Fruit fly (Drosophila melanogaster) whole organism, embryonic: Measurements from ENCODE around the gene CG5986.

Experiments
- Atf3 ChIP-seq: fragments of 200-800 bp; sonication (Bioruptor generic); optimal IDR thresholded peaks from 3 replicates; lab custom pipeline; 2016; ENCODE audit warnings: missing biosample characterization, missing genetic modification characterization
- CG10321 ChIP-seq: fragments of 200-800 bp; sonication (Bioruptor generic); IDR thresholded peaks from 2 replicates; pipeline ENCODE4 v1.3.6; 2022; ENCODE audit warnings: missing biosample characterization, missing genetic modification characterization
- CG13123 ChIP-seq: fragments of 200-800 bp; sonication (Bioruptor generic); optimal IDR thresholded peaks from 2 replicates; lab custom pipeline; 2016; ENCODE audit warnings: missing biosample characterization, missing genetic modification characterization
- CG13287 ChIP-seq: fragments of 200-800 bp; sonication (Bioruptor generic); IDR thresholded peaks from 2 replicates; pipeline ENCODE4 v1.3.6; 2022; ENCODE audit warnings: missing biosample characterization, missing genetic modification characterization; ENCODE audit not compliant: partially characterized antibody
- CG13296 ChIP-seq: fragments of 200-800 bp; sonication (Bioruptor generic); optimal IDR thresholded peaks from 3 replicates; lab custom pipeline; 2018; ENCODE audit warnings: missing biosample characterization, mild to moderate bottlenecking, missing genetic modification characterization
- CG15011 ChIP-seq: fragments of 200-800 bp; sonication (Bioruptor generic); optimal IDR thresholded peaks from 3 replicates; lab custom pipeline; 2018; ENCODE audit warnings: missing biosample characterization, mild to moderate bottlenecking, missing genetic modification characterization
- CG15601 ChIP-seq: fragments of 200-800 bp; sonication (Bioruptor generic); optimal IDR thresholded peaks from 3 replicates; lab custom pipeline; 2019; ENCODE audit warnings: missing biosample characterization, mild to moderate bottlenecking, missing genetic modification characterization, moderate library complexity
- CG17361 ChIP-seq: fragments of 200-800 bp; sonication (Bioruptor generic); IDR thresholded peaks from 3 replicates; pipeline ENCODE4 v1.3.6; 2022; ENCODE audit warnings: missing biosample characterization, missing genetic modification characterization
- CG17802 ChIP-seq: fragments of 200-800 bp; sonication (Bioruptor generic); optimal IDR thresholded peaks from 2 replicates; lab custom pipeline; 2018; ENCODE audit warnings: missing biosample characterization, mild to moderate bottlenecking, missing genetic modification characterization, moderate library complexity
- CG17829 ChIP-seq: fragments of 200-800 bp; optimal IDR thresholded peaks from 2 replicates; lab custom pipeline; 2019; ENCODE audit warnings: missing biosample characterization, mild to moderate bottlenecking, missing genetic modification characterization, moderate library complexity
- CG2889 ChIP-seq: fragments of 200-800 bp; sonication (Bioruptor generic); IDR thresholded peaks from 3 replicates; pipeline ENCODE4 v1.3.6; 2022; ENCODE audit warnings: missing biosample characterization, missing genetic modification characterization
- CG3065 ChIP-seq: fragments of 200-800 bp; sonication (Bioruptor generic); optimal IDR thresholded peaks from 2 replicates; lab custom pipeline; 2016; ENCODE audit warnings: missing biosample characterization, missing genetic modification characterization
- CG31388 ChIP-seq: fragments of 200-800 bp; sonication (Bioruptor generic); optimal IDR thresholded peaks from 2 replicates; lab custom pipeline; 2016; ENCODE audit warnings: missing biosample characterization, missing genetic modification characterization
- CG32767 ChIP-seq: fragments of 200-800 bp; sonication (Bioruptor generic); IDR thresholded peaks from 2 replicates; pipeline ENCODE4 v1.3.6; 2022; ENCODE audit warnings: missing biosample characterization, missing genetic modification characterization
- CG3407 ChIP-seq: fragments of 200-800 bp; sonication (Bioruptor generic); optimal IDR thresholded peaks from 2 replicates; lab custom pipeline; 2018; ENCODE audit warnings: missing biosample characterization, mild to moderate bottlenecking, missing genetic modification characterization
- CG3838 ChIP-seq: fragments of 200-800 bp; sonication (Bioruptor generic); optimal IDR thresholded peaks from 3 replicates; lab custom pipeline; 2016; ENCODE audit warnings: missing biosample characterization, missing genetic modification characterization
- CG42726 ChIP-seq: fragments of 200-800 bp; sonication (Bioruptor generic); IDR thresholded peaks from 2 replicates; pipeline ENCODE4 v1.3.6; 2022; ENCODE audit warnings: missing biosample characterization, missing genetic modification characterization; ENCODE audit not compliant: partially characterized antibody
- CG5245 ChIP-seq: fragments of 200-800 bp; sonication (Bioruptor generic); optimal IDR thresholded peaks from 3 replicates; lab custom pipeline; 2016; ENCODE audit warnings: missing biosample characterization, missing genetic modification characterization
- CG6765 ChIP-seq: fragments of 200-800 bp; sonication (Bioruptor generic); optimal IDR thresholded peaks from 3 replicates; lab custom pipeline; 2017; ENCODE audit warnings: missing biosample characterization, mild to moderate bottlenecking, missing genetic modification characterization
- CG7372 ChIP-seq: fragments of 200-800 bp; sonication (Bioruptor generic); IDR thresholded peaks from 2 replicates; pipeline ENCODE4 v1.3.6; 2022; ENCODE audit warnings: missing biosample characterization, missing genetic modification characterization
- CG7839 ChIP-seq: fragments of 200-800 bp; sonication (Bioruptor generic); optimal IDR thresholded peaks from 3 replicates; lab custom pipeline; 2018; ENCODE audit warnings: missing biosample characterization, mild to moderate bottlenecking, missing genetic modification characterization, moderate library complexity
- CG9609 ChIP-seq: fragments of 200-800 bp; sonication (Bioruptor generic); optimal IDR thresholded peaks from 3 replicates; lab custom pipeline; 2016; ENCODE audit warnings: missing biosample characterization, missing genetic modification characterization
- Dbx ChIP-seq: fragments of 200-800 bp; sonication (Bioruptor generic); IDR thresholded peaks from 3 replicates; pipeline ENCODE4 v1.3.6; 2022; ENCODE audit warnings: missing biosample characterization, missing genetic modification characterization
- Dip3 ChIP-seq: fragments of 200-800 bp; sonication (Bioruptor generic); optimal IDR thresholded peaks from 3 replicates; lab custom pipeline; 2016; ENCODE audit warnings: missing biosample characterization, missing genetic modification characterization
- Eip74EF ChIP-seq, 2 experiments: fragments of 200-800 bp in 1 of 2; fragments of >200 bp in 1 of 2; sonication (Bioruptor generic) in 1 of 2; optimal IDR thresholded peaks; 2 replicates each; lab custom pipeline; 2017 to 2019; ENCODE audit warnings: missing biosample characterization in 2 of 2, missing genetic modification characterization in 2 of 2, mild to moderate bottlenecking in 1 of 2, moderate library complexity in 1 of 2
- H15 ChIP-seq: fragments of 200-800 bp; sonication (Bioruptor generic); IDR thresholded peaks from 3 replicates; pipeline ENCODE4 v1.3.6; 2022; ENCODE audit warnings: missing biosample characterization, missing genetic modification characterization
- HLH54F ChIP-seq: fragments of 200-800 bp; sonication (Bioruptor generic); optimal IDR thresholded peaks from 3 replicates; lab custom pipeline; 2016; ENCODE audit warnings: missing biosample characterization, missing genetic modification characterization
- Hmx ChIP-seq: fragments of 200-800 bp; sonication (Bioruptor generic); optimal IDR thresholded peaks from 2 replicates; lab custom pipeline; 2016; ENCODE audit warnings: missing biosample characterization, missing genetic modification characterization
- Hr3 ChIP-seq: fragments of 200-800 bp; sonication (Bioruptor generic); optimal IDR thresholded peaks from 3 replicates; lab custom pipeline; 2016; ENCODE audit warnings: missing biosample characterization, missing genetic modification characterization
- Med ChIP-seq: fragments of 200-800 bp; sonication (Bioruptor generic); peaks from one replicate; lab custom pipeline; 2016; ENCODE audit warnings: missing biosample characterization, missing genetic modification characterization, mild to moderate bottlenecking, inconsistent platforms, moderate library complexity
- Rx ChIP-seq: fragments of 200-800 bp; sonication (Bioruptor generic); IDR thresholded peaks from 2 replicates; pipeline ENCODE4 v1.3.6; 2022; ENCODE audit warnings: missing biosample characterization, missing genetic modification characterization
- Scr ChIP-seq: fragments of 200-800 bp; sonication (Bioruptor generic); IDR thresholded peaks from 2 replicates; pipeline ENCODE4 v1.3.6; 2022; ENCODE audit warnings: missing biosample characterization, missing genetic modification characterization; ENCODE audit not compliant: partially characterized antibody
- YL-1 ChIP-seq: fragments of 200-800 bp; sonication (Bioruptor generic); optimal IDR thresholded peaks from 3 replicates; lab custom pipeline; 2017; ENCODE audit warnings: missing biosample characterization, mild to moderate bottlenecking, missing genetic modification characterization
- ac ChIP-seq: fragments of 200-800 bp; sonication (Bioruptor generic); optimal IDR thresholded peaks from 3 replicates; lab custom pipeline; 2017; ENCODE audit warnings: missing biosample characterization, mild to moderate bottlenecking, missing genetic modification characterization
- bigmax ChIP-seq: fragments of 200-800 bp; sonication (Bioruptor generic); optimal IDR thresholded peaks from 2 replicates; lab custom pipeline; 2018; ENCODE audit warnings: missing biosample characterization, mild to moderate bottlenecking, missing genetic modification characterization
- ci ChIP-seq: fragments of 200-800 bp; sonication (Bioruptor generic); IDR thresholded peaks from 3 replicates; pipeline ENCODE4 v1.3.6; 2022; ENCODE audit warnings: missing biosample characterization, missing genetic modification characterization
- crol ChIP-seq: fragments of 200-800 bp; sonication (Bioruptor generic); IDR thresholded peaks from 2 replicates; pipeline ENCODE4 v1.3.6; 2022; ENCODE audit warnings: missing biosample characterization, missing genetic modification characterization
- cwo ChIP-seq: fragments of 200-800 bp; sonication (Bioruptor generic); optimal IDR thresholded peaks from 3 replicates; lab custom pipeline; 2017; ENCODE audit warnings: missing biosample characterization, missing genetic modification characterization, mild to moderate bottlenecking, moderate library complexity, missing genetic modification reagents
- fd3F ChIP-seq: fragments of 200-800 bp; sonication (Bioruptor generic); optimal IDR thresholded peaks from 2 replicates; lab custom pipeline; 2018; ENCODE audit warnings: missing biosample characterization, mild to moderate bottlenecking, missing genetic modification characterization, moderate library complexity
- fd64A ChIP-seq: fragments of 200-800 bp; sonication (Bioruptor generic); optimal IDR thresholded peaks from 3 replicates; lab custom pipeline; 2018; ENCODE audit warnings: missing biosample characterization, mild to moderate bottlenecking, missing genetic modification characterization
- gcm ChIP-seq: fragments of 200-800 bp; sonication (Bioruptor generic); optimal IDR thresholded peaks from 2 replicates; lab custom pipeline; 2019; ENCODE audit warnings: missing biosample characterization, mild to moderate bottlenecking, missing genetic modification characterization, moderate library complexity
- jing ChIP-seq: fragments of 200-800 bp; sonication (Bioruptor generic); optimal IDR thresholded peaks from 2 replicates; lab custom pipeline; 2018; ENCODE audit warnings: missing biosample characterization, mild to moderate bottlenecking, missing genetic modification characterization
- jumu ChIP-seq: fragments of 200-800 bp; sonication (Bioruptor generic); optimal IDR thresholded peaks from 3 replicates; lab custom pipeline; 2016; ENCODE audit warnings: missing biosample characterization, missing genetic modification characterization
- lmd ChIP-seq: fragments of 200-800 bp; sonication (Bioruptor generic); IDR thresholded peaks from 2 replicates; pipeline ENCODE4 v1.3.6; 2022; ENCODE audit warnings: missing biosample characterization, missing genetic modification characterization
- nerfin-2 ChIP-seq: fragments of 200-800 bp; sonication (Bioruptor generic); IDR thresholded peaks from 2 replicates; pipeline ENCODE4 v1.3.6; 2022; ENCODE audit warnings: missing biosample characterization, missing genetic modification characterization; ENCODE audit not compliant: partially characterized antibody
- pan ChIP-seq, 4 experiments: fragments of >200 bp in 3 of 4; fragments of 200-800 bp in 1 of 4; sonication (Bioruptor generic) in 1 of 4; optimal IDR thresholded peaks in 3 of 4; IDR thresholded peaks in 1 of 4; 2 replicates each; pipeline versions ENCODE4 v1.3.6 to Lab custom; 2017 to 2022; ENCODE audit warnings: missing biosample characterization in 2 of 4, missing genetic modification characterization in 2 of 4, mixed read lengths in 1 of 4
- sob ChIP-seq: fragments of 200-800 bp; sonication (Bioruptor generic); IDR thresholded peaks from 2 replicates; pipeline ENCODE4 v1.3.6; 2022; ENCODE audit warnings: missing biosample characterization, missing genetic modification characterization
- ssp ChIP-seq: fragments of 200-800 bp; sonication (Bioruptor generic); IDR thresholded peaks from 2 replicates; pipeline ENCODE4 v1.3.6; 2022; ENCODE audit warnings: missing biosample characterization, missing genetic modification characterization
- vfl ChIP-seq: fragments of 200-800 bp; sonication (Bioruptor generic); optimal IDR thresholded peaks from 2 replicates; lab custom pipeline; 2016; ENCODE audit warnings: missing biosample characterization, missing genetic modification characterization

CG5986 gene

DNA sequence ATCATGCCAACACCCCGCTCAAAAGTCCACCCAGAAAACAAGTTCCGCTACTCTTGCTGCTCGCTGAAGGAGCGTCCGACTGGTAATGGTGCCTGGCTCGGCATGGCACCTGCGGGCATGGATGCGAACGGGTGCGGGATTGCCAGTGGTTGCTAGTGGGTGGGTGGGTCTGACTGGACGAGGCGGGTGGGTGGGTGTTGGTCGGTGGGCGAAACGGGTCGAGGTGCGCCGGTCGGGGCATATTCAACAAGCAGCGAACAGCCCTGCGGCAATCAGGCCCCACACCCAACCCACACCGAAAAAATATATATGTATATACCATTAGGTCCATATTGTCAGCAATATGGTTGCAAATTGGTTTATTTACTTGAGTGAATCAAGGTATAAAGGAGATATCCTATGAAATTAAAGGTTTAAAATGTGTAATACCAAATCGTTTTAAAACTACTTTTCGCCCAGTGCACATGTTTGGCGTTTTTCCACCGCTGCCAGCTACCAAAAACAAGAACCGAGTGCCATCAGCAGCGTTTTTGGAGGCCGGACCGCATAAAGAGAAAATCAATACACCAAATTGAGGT lies 36.9 kb upstream of the CG5986 start (continued):
- TF ChIP-seq CG9609 (GFP tag; lab: Kevin White, UChicago) = no peak
- no peak for TF ChIP-seq bigmax (GFP tag; lab: Kevin White, UChicago)
- no peak for TF ChIP-seq CG13287 (GFP tag; lab: Robert Waterston, UW)
- 0 out of 3 replicates have a peak, but pooled peaks have one; percentile 53 for TF ChIP-seq CG2889 (GFP tag; lab: Robert Waterston, UW)
- TF ChIP-seq Rx (GFP tag; lab: Robert Waterston, UW) = no peak
- peak; percentile 56 for TF ChIP-seq CG17829 (tag; lab: Kevin White, UChicago)
- no peak for TF ChIP-seq Scr (GFP tag; lab: Robert Waterston, UW)
- TF ChIP-seq Eip74EF (GFP tag; optimal IDR thresholded peaks at IDR 0.05; lab: Kevin White, UChicago) = peak in 1 of 2 experiments; percentile 36
- TF ChIP-seq CG7839 (tag; lab: Kevin White, UChicago) = peak; percentile 72
- no peak for TF ChIP-seq pan (optimal IDR thresholded peaks at IDR 0.05; lab: Kevin White, UChicago)
- TF ChIP-seq pan (GFP tag; optimal IDR thresholded peaks at IDR 0.05 in 1 of 2, IDR thresholded peaks at IDR 0.05 in 1 of 2) = peak in 1 of 2 experiments; percentile 76
- TF ChIP-seq CG5245 (GFP tag; lab: Kevin White, UChicago) = peak; percentile 4
- no peak for TF ChIP-seq CG3838 (GFP tag; lab: Kevin White, UChicago)
- TF ChIP-seq CG15011 (GFP tag; lab: Kevin White, UChicago) = peak; percentile 25
- peak; percentile 79 for TF ChIP-seq ci
- TF ChIP-seq Dip3 (GFP tag; lab: Kevin White, UChicago) = no peak
- peak; percentile 61 for TF ChIP-seq CG17361 (GFP tag; lab: Robert Waterston, UW)
- TF ChIP-seq CG32767 (GFP tag; lab: Robert Waterston, UW) = peak; percentile 76
- TF ChIP-seq HLH54F (GFP tag; lab: Kevin White, UChicago) = no peak
- TF ChIP-seq CG15601 (tag; lab: Kevin White, UChicago) = peak; percentile 10
- TF ChIP-seq Atf3 (GFP tag; lab: Kevin White, UChicago) = no peak
- TF ChIP-seq CG10321 (GFP tag; lab: Robert Waterston, UW) = no peak
- TF ChIP-seq Dbx (GFP tag; lab: Robert Waterston, UW) = peak; percentile 83
- TF ChIP-seq H15 (GFP tag; lab: Robert Waterston, UW) = peak; percentile 47; the same call in 1 of the 3 replicates
- TF ChIP-seq nerfin-2 (GFP tag; lab: Robert Waterston, UW) = no peak
- TF ChIP-seq CG17802 = no peak
- TF ChIP-seq CG3065 = no peak
- peak; percentile 57 for TF ChIP-seq cwo (GFP tag; lab: Kevin White, UChicago)
- peak; percentile 53; the same call in 1 of the 2 replicates for TF ChIP-seq CG7372 (GFP tag; lab: Robert Waterston, UW)
- TF ChIP-seq Hmx (GFP tag; lab: Kevin White, UChicago) = no peak
- TF ChIP-seq ssp (GFP tag; lab: Robert Waterston, UW) = peak; percentile 44; the same call in 1 of the 2 replicates
- TF ChIP-seq CG13123 (GFP tag; lab: Kevin White, UChicago) = no peak
- no peak for TF ChIP-seq ac (GFP tag; lab: Kevin White, UChicago)
- peak; percentile 66 for TF ChIP-seq crol (GFP tag; lab: Robert Waterston, UW)
- peak; percentile 12 for TF ChIP-seq jing (GFP tag; lab: Kevin White, UChicago)
- TF ChIP-seq vfl = no peak
- no peak for TF ChIP-seq CG31388 (GFP tag; lab: Kevin White, UChicago)
- peak; percentile 49 for TF ChIP-seq Hr3 (GFP tag; lab: Kevin White, UChicago)
- peak; percentile 88 for TF ChIP-seq Med (GFP tag; lab: Kevin White, UChicago)
- TF ChIP-seq CG3407 (GFP tag; lab: Kevin White, UChicago) = peak; percentile 35
- TF ChIP-seq CG6765 (GFP tag; lab: Kevin White, UChicago) = no peak
- TF ChIP-seq lmd = peak; percentile 72
- peak; percentile 53; the same call in 1 of the 2 replicates for TF ChIP-seq sob
- TF ChIP-seq YL-1 (GFP tag; lab: Kevin White, UChicago) = no peak
- TF ChIP-seq CG42726 (GFP tag; lab: Robert Waterston, UW) = no peak
- peak; percentile 43 for TF ChIP-seq CG13296
- TF ChIP-seq gcm (GFP tag; lab: Kevin White, UChicago) = peak; percentile 38
- no peak for TF ChIP-seq fd64A (GFP tag; lab: Kevin White, UChicago)
- TF ChIP-seq fd3F (GFP tag; lab: Kevin White, UChicago) = peak; percentile 62
- no peak for TF ChIP-seq jumu (GFP tag; lab: Kevin White, UChicago)
